Worm (Caenorhabditis elegans) whole organism, L1 larva: ENCODE measurements around the gene T25F10.3.
A peak's percentile ranks its signal among the peaks of the same experiment; 100 is the strongest.

Experiments
- C04F5.9 ChIP-seq: sonication (generic microtip); optimal IDR thresholded peaks from 2 replicates; lab custom pipeline; 2016; ENCODE audit warnings: missing genetic modification characterization, missing compliant biosample characterization
- C34B4.2 ChIP-seq: sonication (generic microtip); optimal IDR thresholded peaks from 2 replicates; lab custom pipeline; 2017; ENCODE audit warnings: mild to moderate bottlenecking, missing genetic modification characterization, missing compliant biosample characterization
- aha-1 ChIP-seq: fragments of 150-350 bp; optimal IDR thresholded peaks from 2 replicates; lab custom pipeline; 2014; ENCODE audit warnings: missing biosample characterization, missing genetic modification characterization
- ama-1 ChIP-seq: fragments of 150-350 bp; optimal IDR thresholded peaks from 2 replicates; lab custom pipeline; 2014
- blmp-1 ChIP-seq: fragments of 150-350 bp; optimal IDR thresholded peaks from 2 replicates; lab custom pipeline; 2014; ENCODE audit warnings: missing biosample characterization, missing genetic modification characterization
- ceh-82 ChIP-seq, 3 experiments: fragments of 150-350 bp in 1 of 3; sonication (generic microtip) in 2 of 3; optimal IDR thresholded peaks; 2 replicates each; lab custom pipeline; 2014 to 2017; ENCODE audit warnings: missing biosample characterization in 3 of 3, missing genetic modification characterization in 3 of 3
- ceh-90 ChIP-seq: sonication (generic microtip); optimal IDR thresholded peaks from 2 replicates; lab custom pipeline; 2016; ENCODE audit warnings: missing genetic modification characterization, missing compliant biosample characterization
- ces-1 ChIP-seq: fragments of 150-350 bp; optimal IDR thresholded peaks from 2 replicates; lab custom pipeline; 2014; ENCODE audit warnings: missing biosample characterization, missing genetic modification reagents, missing genetic modification characterization
- dpl-1 ChIP-seq, 3 experiments: fragments of 150-350 bp in 2 of 3; sonication (generic microtip) in 1 of 3; optimal IDR thresholded peaks; 2 replicates each; lab custom pipeline; 2014 to 2017; ENCODE audit warnings: missing biosample characterization in 3 of 3, missing genetic modification characterization in 3 of 3, missing genetic modification reagents in 3 of 3
- dsc-1 ChIP-seq: sonication (generic microtip); optimal IDR thresholded peaks from 2 replicates; lab custom pipeline; 2016; ENCODE audit warnings: mild to moderate bottlenecking, missing genetic modification characterization, missing compliant biosample characterization
- efl-1 ChIP-seq, 4 experiments: fragments of 150-350 bp; optimal IDR thresholded peaks in 3 of 4; peaks in 1 of 4; 1 replicate in 1 of 4; 2 replicates in 3 of 4; lab custom pipeline; 2014; ENCODE audit warnings: missing biosample characterization in 2 of 4, missing genetic modification characterization in 2 of 4, missing genetic modification reagents in 2 of 4
- efl-3 ChIP-seq: fragments of 200-800 bp; sonication (Bioruptor generic); optimal IDR thresholded peaks from 2 replicates; lab custom pipeline; 2018; ENCODE audit warnings: mild to moderate bottlenecking, missing genetic modification characterization, missing compliant biosample characterization
- egl-13 ChIP-seq: sonication (generic microtip); optimal IDR thresholded peaks from 2 replicates; lab custom pipeline; 2016; ENCODE audit warnings: missing genotype, missing genetic modification reagents, missing genetic modification characterization, missing compliant biosample characterization
- egl-27 ChIP-seq, 2 experiments: fragments of 150-350 bp in 1 of 2; sonication (generic microtip); optimal IDR thresholded peaks; 3 replicates each; lab custom pipeline; 2017 to 2018; ENCODE audit warnings: missing biosample characterization in 2 of 2, missing genetic modification characterization in 2 of 2, missing genetic modification reagents in 2 of 2
- fkh-10 ChIP-seq: sonication (generic microtip); optimal IDR thresholded peaks from 2 replicates; lab custom pipeline; 2017; ENCODE audit warnings: missing biosample characterization, missing genetic modification reagents, missing genetic modification characterization
- fkh-4 ChIP-seq: sonication (generic microtip); optimal IDR thresholded peaks from 2 replicates; lab custom pipeline; 2016; ENCODE audit warnings: missing compliant biosample characterization, missing genetic modification characterization, borderline replicate concordance
- fkh-8 ChIP-seq: sonication (generic microtip); optimal IDR thresholded peaks from 2 replicates; lab custom pipeline; 2016; ENCODE audit warnings: mild to moderate bottlenecking, missing genetic modification characterization, missing compliant biosample characterization
- grh-1 ChIP-seq: fragments of 200-800 bp; sonication (Bioruptor generic); IDR thresholded peaks from 2 replicates; pipeline ENCODE4 v1.3.6; 2022; ENCODE audit warnings: missing genetic modification reagents, missing genetic modification characterization, missing compliant biosample characterization
- hlh-4 ChIP-seq: sonication (generic microtip); optimal IDR thresholded peaks from 2 replicates; lab custom pipeline; 2016; ENCODE audit warnings: mild to moderate bottlenecking, missing genetic modification characterization, missing compliant biosample characterization
- hpl-2 ChIP-seq: fragments of 150-350 bp; optimal IDR thresholded peaks from 2 replicates; lab custom pipeline; 2014; ENCODE audit warnings: missing biosample characterization, missing genetic modification reagents, missing genetic modification characterization
- isw-1 ChIP-seq: fragments of 200-800 bp; sonication (Bioruptor generic); IDR thresholded peaks from 2 replicates; pipeline ENCODE4 v1.3.6; 2022; ENCODE audit warnings: missing genetic modification characterization, missing compliant biosample characterization
- lin-39 ChIP-seq: fragments of 150-350 bp; optimal IDR thresholded peaks from 2 replicates; lab custom pipeline; 2014; ENCODE audit warnings: missing biosample characterization, missing genetic modification reagents, missing genetic modification characterization
- lir-3 ChIP-seq: sonication (generic microtip); optimal IDR thresholded peaks from 2 replicates; lab custom pipeline; 2016; ENCODE audit warnings: mild to moderate bottlenecking, missing genetic modification characterization, moderate library complexity, missing compliant biosample characterization; ENCODE audit not compliant: poor library complexity
- mdl-1 ChIP-seq, 2 experiments: fragments of 150-350 bp; optimal IDR thresholded peaks; 2 replicates each; lab custom pipeline; 2014 to 2017; ENCODE audit warnings: missing biosample characterization in 2 of 2, missing genetic modification characterization in 2 of 2, inconsistent platforms in 1 of 2
- mef-2 ChIP-seq: fragments of 150-350 bp; optimal IDR thresholded peaks from 2 replicates; lab custom pipeline; 2014; ENCODE audit warnings: missing biosample characterization, missing genetic modification characterization
- mep-1 ChIP-seq: fragments of 150-350 bp; optimal IDR thresholded peaks from 2 replicates; lab custom pipeline; 2014; ENCODE audit warnings: missing biosample characterization, missing genetic modification characterization
- nhr-11 ChIP-seq: fragments of 150-350 bp; optimal IDR thresholded peaks from 2 replicates; lab custom pipeline; 2014; ENCODE audit warnings: missing biosample characterization, missing genetic modification characterization
- nhr-12 ChIP-seq: sonication (generic microtip); optimal IDR thresholded peaks from 2 replicates; lab custom pipeline; 2017; ENCODE audit warnings: missing biosample characterization, missing genetic modification characterization
- nhr-20 ChIP-seq: sonication (generic microtip); optimal IDR thresholded peaks from 2 replicates; lab custom pipeline; 2016; ENCODE audit warnings: mild to moderate bottlenecking, missing genetic modification characterization, missing compliant biosample characterization
- nhr-47 ChIP-seq: sonication (generic microtip); optimal IDR thresholded peaks from 2 replicates; lab custom pipeline; 2016; ENCODE audit warnings: mild to moderate bottlenecking, missing genetic modification characterization, moderate library complexity, missing compliant biosample characterization
- nhr-71 ChIP-seq: sonication (generic microtip); optimal IDR thresholded peaks from 2 replicates; lab custom pipeline; 2016; ENCODE audit warnings: mild to moderate bottlenecking, missing genetic modification characterization, moderate library complexity, missing compliant biosample characterization
- nhr-77 ChIP-seq: fragments of 150-350 bp; optimal IDR thresholded peaks from 2 replicates; lab custom pipeline; 2014; ENCODE audit warnings: missing biosample characterization, missing genetic modification characterization
- nhr-84 ChIP-seq: sonication (generic microtip); optimal IDR thresholded peaks from 2 replicates; lab custom pipeline; 2017; ENCODE audit warnings: missing biosample characterization, missing genetic modification characterization
- skn-1 ChIP-seq: fragments of 150-350 bp; optimal IDR thresholded peaks from 2 replicates; lab custom pipeline; 2014; ENCODE audit warnings: missing biosample characterization, missing genetic modification characterization
- snpc-4 ChIP-seq: fragments of 150-350 bp; optimal IDR thresholded peaks from 2 replicates; lab custom pipeline; 2014; ENCODE audit warnings: missing biosample characterization, missing genetic modification characterization
- sup-37 ChIP-seq: fragments of 200-800 bp; sonication (Bioruptor generic); optimal IDR thresholded peaks from 2 replicates; lab custom pipeline; 2018; ENCODE audit warnings: mild to moderate bottlenecking, missing genetic modification characterization, missing compliant biosample characterization
- swsn-7 ChIP-seq: sonication (generic microtip); optimal IDR thresholded peaks from 2 replicates; lab custom pipeline; 2016; ENCODE audit warnings: missing genetic modification characterization, missing compliant biosample characterization
- unc-130 ChIP-seq: fragments of 150-350 bp; optimal IDR thresholded peaks from 2 replicates; lab custom pipeline; 2017; ENCODE audit warnings: missing biosample characterization, missing genetic modification characterization, inconsistent platforms
- unc-86 ChIP-seq: sonication (generic microtip); optimal IDR thresholded peaks from 2 replicates; lab custom pipeline; 2016; ENCODE audit warnings: missing genetic modification characterization, missing compliant biosample characterization
- zip-4 ChIP-seq: fragments of 200-800 bp; sonication (Bioruptor generic); optimal IDR thresholded peaks from 2 replicates; lab custom pipeline; 2018; ENCODE audit warnings: mild to moderate bottlenecking, missing genetic modification characterization, moderate library complexity, missing compliant biosample characterization
- ztf-4 ChIP-seq: fragments of 150-350 bp; optimal IDR thresholded peaks from 2 replicates; lab custom pipeline; 2014; ENCODE audit warnings: missing biosample characterization, missing genetic modification characterization

T25F10.3 gene

ce11 chrV:6778457-6778856 lies 33.6 kb downstream of the T25F10.3 start:
- TF ChIP-seq nhr-47 (tag; lab: Kevin White, UChicago) (peak; percentile 15), fkh-8 (peak; percentile 67), C34B4.2 (tag; lab: Kevin White, UChicago) (no peak), nhr-11 (tag; lab: Kevin White, UChicago) (peak; percentile 36), hlh-4 (tag; lab: Kevin White, UChicago) (peak; percentile 89), nhr-71 (peak; percentile 59)

DNA sequence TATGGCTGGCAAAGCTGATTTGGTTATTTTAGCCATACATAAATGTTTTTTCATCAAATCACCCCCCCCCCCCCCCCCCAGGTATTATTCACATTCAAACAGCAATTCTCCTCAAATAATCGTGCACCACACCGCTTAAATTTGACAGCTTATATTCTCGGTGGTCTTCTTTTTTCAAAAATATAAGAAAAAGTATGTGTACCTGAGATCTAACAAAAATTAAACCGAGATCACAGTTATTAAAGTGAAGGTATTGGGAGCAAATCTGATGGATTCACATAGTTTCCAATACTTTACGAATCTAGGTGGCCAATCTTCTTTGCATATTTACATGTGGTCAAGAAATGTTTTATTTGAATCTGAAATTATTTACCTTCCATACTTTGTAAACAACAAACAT lies 35.3 kb downstream of the T25F10.3 start, which contains the start of gene ZC404.15:
TSS of gene ZC404.15 (plus strand) at position 301 of the 400 bp plus-strand sequence.
- TF ChIP-seq lir-3 (tag; lab: Kevin White, UChicago): no peak
- no peak for TF ChIP-seq swsn-7
- no peak for TF ChIP-seq nhr-11 (tag; lab: Kevin White, UChicago)
- TF ChIP-seq ama-1: no peak

DNA sequence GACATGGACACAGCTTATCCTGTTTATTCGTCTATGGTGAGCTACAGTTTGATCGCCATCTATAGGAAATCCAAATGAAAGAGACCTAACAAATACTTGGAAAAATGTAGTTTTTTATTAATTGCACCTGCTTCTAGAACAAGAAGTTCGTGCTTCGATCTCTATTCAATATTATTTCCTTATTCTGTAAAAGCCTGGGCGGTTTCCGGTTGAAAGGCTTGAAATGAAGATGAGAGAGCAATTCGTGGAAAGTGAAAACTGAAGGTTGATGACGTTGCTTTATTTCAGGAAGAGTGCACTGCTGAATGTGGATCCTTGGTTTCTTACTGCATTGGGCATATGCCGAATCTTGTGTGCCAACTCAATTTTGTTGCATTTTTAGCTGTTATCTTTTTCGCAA lies 35.8 kb downstream of the T25F10.3 start:
- peak; percentile 33 for TF ChIP-seq nhr-47 (tag; lab: Kevin White, UChicago)
- TF ChIP-seq zip-4 (GFP tag; lab: Kevin White, UChicago): no peak
- no peak for TF ChIP-seq snpc-4 (tag; lab: Kevin White, UChicago)
- no peak for TF ChIP-seq ceh-90 (tag; lab: Kevin White, UChicago)
- TF ChIP-seq nhr-71: peak; percentile 54
- TF ChIP-seq fkh-8: peak; percentile 48
- no peak for TF ChIP-seq efl-3
- no peak for TF ChIP-seq blmp-1
- peak; percentile 62 for TF ChIP-seq hlh-4 (tag; lab: Kevin White, UChicago)

- TF ChIP-seq egl-27 (tag; optimal IDR thresholded peaks at IDR 0.05; lab: Kevin White, UChicago) (no peak), aha-1 (tag; lab: Kevin White, UChicago) (no peak), egl-13 (no peak), unc-130 (no peak), isw-1 (no peak), nhr-84 (tag; lab: Kevin White, UChicago) (no peak), nhr-47 (tag; lab: Kevin White, UChicago) (no peak), ceh-82 (tag; optimal IDR thresholded peaks at IDR 0.05; lab: Kevin White, UChicago) (no peak), unc-86 (tag; lab: Kevin White, UChicago) (no peak), C04F5.9 (tag; lab: Kevin White, UChicago) (no peak), fkh-4 (no peak), skn-1 (tag; lab: Kevin White, UChicago) (no peak), fkh-10 (GFP tag; lab: Kevin White, UChicago) (no peak), nhr-12 (tag; lab: Kevin White, UChicago) (no peak)
- TF ChIP-seq, all 84 proteins: peak for 0
Observed at ce11 chrV:6782260-6782659, 37.4 kb downstream of the T25F10.3 start.

DNA sequence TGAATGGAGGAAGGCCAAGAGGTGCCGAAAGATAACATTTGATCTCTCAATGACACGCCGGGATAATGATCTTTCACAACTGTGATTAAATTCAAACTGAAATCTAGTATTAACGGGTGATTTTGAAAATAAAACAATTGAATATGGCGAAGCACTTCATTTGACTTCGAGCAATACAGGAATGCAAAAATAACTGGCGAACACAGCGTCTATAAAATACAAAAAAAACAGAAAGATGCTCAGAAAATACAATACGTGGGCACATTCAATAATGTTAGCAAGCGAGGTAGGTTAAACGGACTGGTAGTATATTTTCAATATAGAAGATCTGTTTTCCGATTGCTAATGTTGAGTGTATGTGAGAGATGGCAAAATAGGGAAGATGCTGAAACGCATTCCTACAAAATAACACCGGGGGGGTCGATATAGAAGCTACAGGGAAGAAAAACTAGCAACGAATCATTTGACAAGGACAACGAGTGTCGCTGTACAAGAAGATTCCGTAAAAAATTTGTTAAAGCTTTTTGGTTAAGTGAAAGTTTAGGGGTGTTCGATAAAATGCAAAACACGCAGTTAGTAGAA lies 38.3 kb downstream of the T25F10.3 start:
- TF ChIP-seq efl-1 (optimal IDR thresholded peaks at IDR 0.05; lab: Kevin White, UChicago) (no peak), efl-1 (GFP tag; optimal IDR thresholded peaks at IDR 0.05 in 1 of 2; lab: Kevin White, UChicago) (peak in 1 of 2 experiments; percentile 60), fkh-8 (no peak)

DNA sequence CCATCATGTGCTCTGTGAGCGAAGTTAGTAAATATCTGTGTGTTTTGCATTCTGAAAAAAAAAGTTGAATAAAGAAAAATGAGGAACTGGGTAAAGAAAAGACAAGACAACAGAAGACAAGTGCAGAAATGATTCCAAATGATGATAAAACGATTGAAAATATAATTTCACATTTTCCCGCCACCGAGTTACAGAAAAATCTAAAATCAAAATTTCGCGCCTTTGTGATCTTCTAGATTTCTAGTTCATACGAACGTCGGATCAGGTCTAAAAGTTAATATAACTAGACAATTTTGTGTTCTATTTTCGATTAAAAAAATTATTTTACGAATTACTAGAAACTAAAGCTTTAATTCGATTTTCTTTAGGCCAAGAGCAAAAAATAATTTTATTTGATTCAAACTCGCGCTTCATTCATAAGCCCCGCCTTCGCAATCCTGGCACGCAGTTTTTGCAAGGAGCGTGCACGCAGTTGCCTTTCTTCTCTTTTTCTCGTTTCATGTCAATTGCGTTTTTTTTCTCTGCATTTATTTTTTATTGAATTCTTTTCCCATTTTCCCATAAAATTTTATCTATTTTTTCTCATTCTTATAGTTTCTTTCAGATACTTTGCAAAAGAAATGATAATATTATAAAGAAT lies 40.1 kb downstream of the T25F10.3 start, which contains the start of the genes spn-4 and spe-39:
TSS of gene spn-4 (minus strand) at position 51 of the 640 bp plus-strand sequence.
TSS of gene spe-39 (plus strand) at position 599 of the 640 bp plus-strand sequence.
- peak; percentile 71 to 95 for TF ChIP-seq efl-1 (optimal IDR thresholded peaks at IDR 0.05; lab: Kevin White, UChicago)
- peak; percentile 93 to 99 for TF ChIP-seq efl-1 (GFP tag; optimal IDR thresholded peaks at IDR 0.05 in 1 of 2; lab: Kevin White, UChicago)
- peak in 1 of 2 experiments; percentile 65 for TF ChIP-seq mdl-1 (tag; optimal IDR thresholded peaks at IDR 0.05; lab: Kevin White, UChicago)
- TF ChIP-seq ztf-4 (tag; lab: Kevin White, UChicago): peak; percentile 9
- TF ChIP-seq nhr-84 (tag; lab: Kevin White, UChicago): no peak
- peak; percentile 62 for TF ChIP-seq isw-1
- TF ChIP-seq ceh-90 (tag; lab: Kevin White, UChicago): peak; percentile 46
- no peak for TF ChIP-seq ces-1 (GFP tag; lab: Kevin White, UChicago)
- no peak for TF ChIP-seq mef-2
- peak; percentile 81 for TF ChIP-seq hpl-2
- peak; percentile 81 for TF ChIP-seq mep-1 (tag; lab: Kevin White, UChicago)
- peak; percentile 95 for TF ChIP-seq unc-130
- peak; percentile 35 for TF ChIP-seq grh-1 (GFP tag; lab: Robert Waterston, UW)
- peak; percentile 84 for TF ChIP-seq dsc-1 (tag; lab: Kevin White, UChicago)
- no peak for TF ChIP-seq nhr-77 (tag; lab: Kevin White, UChicago)
- peak; percentile 94 to 95 (median 94) for TF ChIP-seq dpl-1 (GFP tag; optimal IDR thresholded peaks at IDR 0.05; lab: Kevin White, UChicago)
- no peak for TF ChIP-seq sup-37
- peak; percentile 80 for TF ChIP-seq lin-39 (tag; lab: Kevin White, UChicago)
- peak; percentile 1 for TF ChIP-seq ama-1
- peak; percentile 84 for TF ChIP-seq nhr-20 (tag; lab: Kevin White, UChicago)
